Worm (Caenorhabditis elegans) whole organism, midembryonic: ENCODE measurements around the gene K08E4.8.

ENCODE experiments used
- flt-1 ChIP-seq: fragments of 200-800 bp; sonication (Bioruptor generic); IDR thresholded peaks from 2 replicates; pipeline ENCODE4 v1.3.6; 2022; ENCODE audit warnings: missing genetic modification characterization, missing compliant biosample characterization
- klf-2 ChIP-seq: fragments of 200-800 bp; sonication (Bioruptor generic); conservative IDR thresholded peaks from 2 replicates; pipeline ENCODE4 v1.3.6; 2022; ENCODE audit warnings: missing genetic modification reagents, missing genetic modification characterization, missing compliant biosample characterization
- tab-1 ChIP-seq: fragments of 200-800 bp; sonication (Bioruptor generic); IDR thresholded peaks from 2 replicates; pipeline ENCODE4 v1.3.6; 2022; ENCODE audit warnings: missing genetic modification characterization, missing compliant biosample characterization

DNA sequence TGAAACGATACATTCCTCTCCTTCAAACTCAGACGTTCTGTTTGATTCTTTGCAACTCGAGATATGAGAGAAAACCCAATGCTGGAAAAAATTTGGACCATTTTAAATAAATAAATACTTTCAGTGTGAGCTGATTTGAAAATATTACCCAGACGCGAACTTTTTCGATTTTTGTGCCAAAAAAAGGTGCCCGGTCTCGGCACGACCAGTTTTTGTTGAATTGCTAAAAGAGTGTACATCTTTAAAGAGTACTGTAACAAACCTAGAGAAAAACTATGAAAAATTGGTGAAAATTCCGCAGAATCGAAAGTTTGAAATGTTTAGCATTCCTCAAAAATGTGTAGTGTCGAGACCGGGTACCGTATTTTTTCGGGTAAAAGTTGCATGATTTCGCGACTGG, at the start of gene K08E4.8:
- TF ChIP-seq flt-1 (GFP tag; lab: Robert Waterston, UW) (no peak), klf-2 (no peak), tab-1 (no peak)
